Worm (Caenorhabditis elegans): ENCODE data around the gene C08B6.11.

DNA sequence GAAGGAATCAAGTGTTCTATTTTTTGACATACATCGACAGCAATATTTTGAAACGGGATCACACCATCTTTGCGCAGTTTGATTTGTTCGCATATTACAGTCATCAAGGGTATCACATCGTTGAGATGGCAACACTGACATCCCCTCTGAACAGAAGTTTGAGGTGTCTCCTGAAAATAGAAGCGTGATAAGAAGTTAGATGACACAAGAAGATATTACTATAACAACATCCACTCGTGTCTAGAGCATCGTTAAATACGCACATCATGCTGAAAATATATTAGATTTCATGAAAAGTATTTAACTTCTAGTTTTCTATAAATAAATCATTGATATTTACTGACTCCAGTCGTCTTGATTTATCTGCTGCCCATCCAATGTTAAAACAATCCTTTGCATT, 34.7 kb upstream of the C08B6.11 start:
- no peak for TF ChIP-seq ztf-4 (tag; optimal IDR thresholded peaks at IDR 0.05)
- TF ChIP-seq nhr-10 (tag; optimal IDR thresholded peaks at IDR 0.05): no peak
